Worm (Caenorhabditis elegans) whole organism, young adult: ENCODE results near the gene F48D6.4.

Experiments used
- B0336.3 ChIP-seq: fragments of 200-800 bp; sonication (Bioruptor generic); IDR thresholded peaks from 2 replicates; pipeline ENCODE4 v1.3.6; 2022; ENCODE audit warnings: missing genetic modification characterization, missing compliant biosample characterization
- C17E4.6 ChIP-seq: fragments of 200-800 bp; sonication (Bioruptor generic); IDR thresholded peaks from 2 replicates; pipeline ENCODE4 v1.3.6; 2022; ENCODE audit warnings: missing genetic modification reagents, missing genetic modification characterization, missing compliant biosample characterization
- D2030.7 ChIP-seq: fragments of 200-800 bp; sonication (Bioruptor generic); IDR thresholded peaks from 2 replicates; pipeline ENCODE4 v1.3.6; 2022; ENCODE audit warnings: missing genetic modification reagents, missing genetic modification characterization, missing compliant biosample characterization
- F10E7.11 ChIP-seq: sonication (generic microtip); optimal IDR thresholded peaks from 2 replicates; lab custom pipeline; 2017; ENCODE audit warnings: mild to moderate bottlenecking, missing genetic modification characterization, moderate library complexity, missing compliant biosample characterization
- F49E8.2 ChIP-seq: sonication (generic microtip); optimal IDR thresholded peaks from 3 replicates; lab custom pipeline; 2017; ENCODE audit warnings: missing genetic modification characterization, mild to moderate bottlenecking, missing compliant biosample characterization, antibody characterized with exemption, moderate library complexity; ENCODE audit not compliant: insufficient read depth
- F52B5.7 ChIP-seq: sonication (generic microtip); optimal IDR thresholded peaks from 2 replicates; lab custom pipeline; 2016; ENCODE audit warnings: mild to moderate bottlenecking, missing genetic modification characterization, missing compliant biosample characterization
- ZK185.1 ChIP-seq: sonication (generic microtip); optimal IDR thresholded peaks from 2 replicates; lab custom pipeline; 2016; ENCODE audit warnings: mild to moderate bottlenecking, missing genetic modification characterization, missing compliant biosample characterization; ENCODE audit not compliant: poor library complexity, severe bottlenecking
- akir-1 ChIP-seq: fragments of 200-800 bp; sonication (Bioruptor generic); optimal IDR thresholded peaks from 2 replicates; lab custom pipeline; 2018; ENCODE audit warnings: mild to moderate bottlenecking, missing genetic modification characterization, moderate library complexity, missing compliant biosample characterization
- ama-1 ChIP-seq, 3 experiments: fragments of 150-350 bp in 1 of 3; sonication (generic microtip) in 2 of 3; optimal IDR thresholded peaks; 2 replicates each; lab custom pipeline; 2014 to 2018; ENCODE audit warnings: missing biosample characterization in 2 of 3, missing genetic modification characterization in 2 of 3, missing genetic modification reagents in 2 of 3
- attf-5 ChIP-seq: fragments of 200-800 bp; sonication (Bioruptor generic); optimal IDR thresholded peaks from 2 replicates; lab custom pipeline; 2018; ENCODE audit warnings: mild to moderate bottlenecking, missing genetic modification characterization, missing compliant biosample characterization
- bed-2 ChIP-seq: fragments of 200-800 bp; sonication (Bioruptor generic); IDR thresholded peaks from 2 replicates; pipeline ENCODE4 v1.3.6; 2022; ENCODE audit warnings: missing genetic modification reagents, missing genetic modification characterization, missing compliant biosample characterization
- ccch-3 ChIP-seq: fragments of 200-800 bp; sonication (Bioruptor generic); optimal IDR thresholded peaks from 2 replicates; lab custom pipeline; 2018; ENCODE audit warnings: mild to moderate bottlenecking, missing genetic modification characterization, missing compliant biosample characterization
- cebp-1 ChIP-seq, 2 experiments: fragments of 200-800 bp in 1 of 2; sonication (Bioruptor generic) in 1 of 2; sonication (generic microtip) in 1 of 2; IDR thresholded peaks in 1 of 2; optimal IDR thresholded peaks in 1 of 2; 2 replicates each; pipeline versions ENCODE4 v1.3.6 to Lab custom; 2017 to 2022; ENCODE audit warnings: missing compliant biosample characterization in 2 of 2, missing genetic modification characterization in 2 of 2, mild to moderate bottlenecking in 1 of 2, missing genetic modification reagents in 1 of 2, moderate library complexity in 1 of 2
- ceh-40 ChIP-seq: fragments of 200-800 bp; sonication (Bioruptor generic); IDR thresholded peaks from 2 replicates; pipeline ENCODE4 v1.3.6; 2022; ENCODE audit warnings: missing genetic modification characterization, missing compliant biosample characterization
- chd-7 ChIP-seq: sonication (generic microtip); optimal IDR thresholded peaks from 2 replicates; lab custom pipeline; 2016; ENCODE audit warnings: mild to moderate bottlenecking, missing genetic modification characterization, moderate library complexity, missing compliant biosample characterization
- die-1 ChIP-seq: sonication (generic microtip); optimal IDR thresholded peaks from 2 replicates; lab custom pipeline; 2016; ENCODE audit warnings: missing genotype, mild to moderate bottlenecking, missing genetic modification characterization, missing compliant biosample characterization
- egrh-3 ChIP-seq: fragments of 200-800 bp; sonication (Bioruptor generic); IDR thresholded peaks from 2 replicates; pipeline ENCODE4 v1.3.6; 2022; ENCODE audit warnings: missing genetic modification reagents, missing genetic modification characterization, missing compliant biosample characterization
- fkh-3 ChIP-seq: sonication (generic microtip); optimal IDR thresholded peaks from 2 replicates; lab custom pipeline; 2016; ENCODE audit warnings: mild to moderate bottlenecking, missing genetic modification characterization, missing compliant biosample characterization
- gei-17 ChIP-seq: fragments of 200-800 bp; sonication (Bioruptor generic); optimal IDR thresholded peaks from 2 replicates; lab custom pipeline; 2018; ENCODE audit warnings: mild to moderate bottlenecking, missing genetic modification characterization, missing compliant biosample characterization
- hlh-26 ChIP-seq: fragments of 200-800 bp; sonication (Bioruptor generic); conservative IDR thresholded peaks from 2 replicates; pipeline ENCODE4 v1.3.6; 2022; ENCODE audit warnings: missing genetic modification reagents, missing genetic modification characterization, missing compliant biosample characterization
- hsf-1 ChIP-seq: fragments of 200-800 bp; sonication (Bioruptor generic); IDR thresholded peaks from 2 replicates; pipeline ENCODE4 v1.3.6; 2022; ENCODE audit warnings: missing genetic modification reagents, missing genetic modification characterization, missing compliant biosample characterization
- let-526 ChIP-seq: fragments of 200-800 bp; sonication (Bioruptor generic); IDR thresholded peaks from 2 replicates; pipeline ENCODE4 v1.3.6; 2022; ENCODE audit warnings: missing genetic modification reagents, missing genetic modification characterization, missing compliant biosample characterization
- madf-10 ChIP-seq: sonication (generic microtip); optimal IDR thresholded peaks from 2 replicates; lab custom pipeline; 2016; ENCODE audit warnings: mild to moderate bottlenecking, missing genetic modification characterization, missing compliant biosample characterization
- madf-3 ChIP-seq: fragments of 200-800 bp; sonication (Bioruptor generic); IDR thresholded peaks from 2 replicates; pipeline ENCODE4 v1.3.6; 2022; ENCODE audit warnings: missing genetic modification reagents, missing genetic modification characterization, missing compliant biosample characterization
- nfyb-1 ChIP-seq: fragments of 200-800 bp; sonication (Bioruptor generic); IDR thresholded peaks from 2 replicates; pipeline ENCODE4 v1.3.6; 2022; ENCODE audit warnings: missing genetic modification reagents, missing genetic modification characterization, missing compliant biosample characterization
- nhr-179 ChIP-seq: sonication (generic microtip); optimal IDR thresholded peaks from 2 replicates; lab custom pipeline; 2016; ENCODE audit warnings: mild to moderate bottlenecking, missing genetic modification characterization, missing compliant biosample characterization
- nhr-80 ChIP-seq: sonication (generic microtip); optimal IDR thresholded peaks from 2 replicates; lab custom pipeline; 2016; ENCODE audit warnings: missing genetic modification characterization, missing compliant biosample characterization
- pbrm-1 ChIP-seq: fragments of 200-800 bp; sonication (Bioruptor generic); IDR thresholded peaks from 2 replicates; pipeline ENCODE4 v1.3.6; 2022; ENCODE audit warnings: missing genetic modification reagents, missing genetic modification characterization, missing compliant biosample characterization
- rcor-1 ChIP-seq: fragments of 200-800 bp; sonication (Bioruptor generic); IDR thresholded peaks from 2 replicates; pipeline ENCODE4 v1.3.6; 2022; ENCODE audit warnings: missing genetic modification reagents, missing genetic modification characterization, missing compliant biosample characterization
- rpc-1 ChIP-seq, 2 experiments: fragments of 150-350 bp in 1 of 2; sonication (generic microtip) in 1 of 2; optimal IDR thresholded peaks; 2 replicates each; lab custom pipeline; 2014 to 2018; ENCODE audit warnings: missing biosample characterization in 1 of 2, missing genetic modification characterization in 1 of 2, missing genetic modification reagents in 1 of 2, missing genotype in 1 of 2
- sea-2 ChIP-seq: fragments of 200-800 bp; sonication (Bioruptor generic); IDR thresholded peaks from 2 replicates; pipeline ENCODE4 v1.3.6; 2022; ENCODE audit warnings: missing genetic modification characterization, missing compliant biosample characterization
- tbx-9 ChIP-seq: sonication (generic microtip); optimal IDR thresholded peaks from 2 replicates; lab custom pipeline; 2016; ENCODE audit warnings: borderline replicate concordance, missing genetic modification characterization, inconsistent platforms, missing compliant biosample characterization
- tlf-1 ChIP-seq: fragments of 200-800 bp; sonication (Bioruptor generic); optimal IDR thresholded peaks from 2 replicates; lab custom pipeline; 2018; ENCODE audit warnings: mild to moderate bottlenecking, missing genetic modification characterization, missing compliant biosample characterization
- ztf-22 ChIP-seq: fragments of 200-800 bp; sonication (Bioruptor generic); optimal IDR thresholded peaks from 2 replicates; lab custom pipeline; 2018; ENCODE audit warnings: mild to moderate bottlenecking, missing genetic modification characterization, moderate library complexity, missing compliant biosample characterization
- ztf-25 ChIP-seq: fragments of 200-800 bp; sonication (Bioruptor generic); IDR thresholded peaks from 2 replicates; pipeline ENCODE4 v1.3.6; 2022; ENCODE audit warnings: missing genetic modification reagents, missing genetic modification characterization, missing compliant biosample characterization
- ztf-26 ChIP-seq: sonication (generic microtip); optimal IDR thresholded peaks from 2 replicates; lab custom pipeline; 2017; ENCODE audit warnings: missing genetic modification characterization, missing compliant biosample characterization
- ztf-28 ChIP-seq: fragments of 200-800 bp; sonication (Bioruptor generic); IDR thresholded peaks from 2 replicates; pipeline ENCODE4 v1.3.6; 2022; ENCODE audit warnings: missing genetic modification reagents, missing genetic modification characterization, missing compliant biosample characterization

Gene F48D6.4

ce11 chrX:4246867-4247591 is at the start of gene F48D6.4:
TSS of gene F48D6.4 (minus strand) at chrX:4247212.
- TF ChIP-seq tlf-1 (GFP tag; lab: Kevin White, UChicago) (peak; percentile 17), nhr-80 (tag; lab: Kevin White, UChicago) (peak; percentile 66), ztf-25 (no peak), B0336.3 (0 out of 2 replicates have a peak, but pooled peaks have one; percentile 2)

- no peak for TF ChIP-seq sea-2 (GFP tag; lab: Robert Waterston, UW)
- TF ChIP-seq gei-17 (GFP tag; lab: Kevin White, UChicago) = no peak
- TF ChIP-seq nhr-179 (tag; lab: Kevin White, UChicago) = no peak
- no peak for TF ChIP-seq madf-3
- no peak for TF ChIP-seq pbrm-1 (GFP tag; lab: Robert Waterston, UW)
- TF ChIP-seq ztf-22 = no peak
- no peak for TF ChIP-seq F10E7.11
- TF ChIP-seq ztf-28 (GFP tag; lab: Robert Waterston, UW) = no peak
- TF ChIP-seq rcor-1 (GFP tag; lab: Robert Waterston, UW) = no peak
- no peak for TF ChIP-seq rpc-1 (optimal IDR thresholded peaks at IDR 0.05; lab: Kevin White, UChicago)
- TF ChIP-seq rpc-1 (tag; optimal IDR thresholded peaks at IDR 0.05; lab: Kevin White, UChicago) = no peak
- no peak for TF ChIP-seq attf-5
- no peak for TF ChIP-seq B0336.3
- TF ChIP-seq, all 124 proteins: peak for 0
These were observed 48.9 kb upstream of the F48D6.4 start for ce11 chrX:4295917-4296316.

ce11 chrX:4294957-4295356 is 47.9 kb upstream of the F48D6.4 start:
- TF ChIP-seq ama-1 (optimal IDR thresholded peaks at IDR 0.05; lab: Kevin White, UChicago) (no peak), ama-1 (GFP tag; optimal IDR thresholded peaks at IDR 0.05; lab: Kevin White, UChicago) (no peak), cebp-1 (GFP tag; IDR thresholded peaks at IDR 0.05; lab: Robert Waterston, UW) (peak; percentile 38; the same call in 1 of the 2 replicates), cebp-1 (tag; optimal IDR thresholded peaks at IDR 0.05; lab: Kevin White, UChicago) (peak; percentile 84), egrh-3 (GFP tag; lab: Robert Waterston, UW) (peak; percentile 31; the same call in 1 of the 2 replicates), nhr-80 (tag; lab: Kevin White, UChicago) (peak; percentile 26), C17E4.6 (no peak)

ce11 chrX:4289805-4290204 is 42.8 kb upstream of the F48D6.4 start:
- TF ChIP-seq ZK185.1 (tag; lab: Kevin White, UChicago) (no peak), D2030.7 (no peak), nfyb-1 (GFP tag; lab: Robert Waterston, UW) (no peak), tbx-9 (tag; lab: Kevin White, UChicago) (no peak), ztf-26 (tag; lab: Kevin White, UChicago) (no peak), bed-2 (GFP tag; lab: Robert Waterston, UW) (no peak), die-1 (no peak), let-526 (GFP tag; lab: Robert Waterston, UW) (no peak), F52B5.7 (tag; lab: Kevin White, UChicago) (no peak), ceh-40 (no peak), madf-10 (tag; lab: Kevin White, UChicago) (no peak), hlh-26 (GFP tag; lab: Robert Waterston, UW) (no peak), hsf-1 (GFP tag; lab: Robert Waterston, UW) (no peak), chd-7 (no peak), fkh-3 (tag; lab: Kevin White, UChicago) (no peak), akir-1 (GFP tag; lab: Kevin White, UChicago) (no peak), ccch-3 (GFP tag; lab: Kevin White, UChicago) (no peak), F49E8.2 (tag; lab: Kevin White, UChicago) (no peak)
- TF ChIP-seq, all 124 proteins: peak for 0
